Fruit fly (Drosophila melanogaster): ENCODE results near the gene Fuca.

The Fuca gene

dm6 chr3L:11550359-11551056 is 28.0 kb upstream of the Fuca start:
- no peak for TF ChIP-seq Crg-1 (GFP tag; optimal IDR thresholded peaks at IDR 0.05)
- TF ChIP-seq tj (GFP tag; optimal IDR thresholded peaks at IDR 0.05) = peak; percentile 89

dm6 chr3L:11549432-11549831 is 26.9 kb upstream of the Fuca start:
- no peak for TF ChIP-seq CG1620 (GFP tag; optimal IDR thresholded peaks at IDR 0.05)
- TF ChIP-seq tj (GFP tag; optimal IDR thresholded peaks at IDR 0.05) = peak; percentile 59

- TF ChIP-seq tj (GFP tag; optimal IDR thresholded peaks at IDR 0.05) (peak; percentile 82), CG14711 (tag; optimal IDR thresholded peaks at IDR 0.05) (no peak)
These were observed 25.5 kb upstream of the Fuca start for dm6 chr3L:11548009-11548408.

- no peak for TF ChIP-seq CG7101 (tag; optimal IDR thresholded peaks at IDR 0.05)
- no peak for TF ChIP-seq cic (GFP tag; optimal IDR thresholded peaks at IDR 0.05)
- TF ChIP-seq tj (GFP tag; optimal IDR thresholded peaks at IDR 0.05) = peak; percentile 97
These were observed 24.9 kb upstream of the Fuca start for dm6 chr3L:11547302-11547994.

dm6 chr3L:11543681-11544299 is 21.3 kb upstream of the Fuca start:
- no peak for TF ChIP-seq CG7045 (GFP tag; optimal IDR thresholded peaks at IDR 0.05)
- TF ChIP-seq kay (GFP tag; ENCODE audit: borderline replicate concordance) = peak; percentile 72

- no peak for TF ChIP-seq CG7045 (GFP tag; optimal IDR thresholded peaks at IDR 0.05)
- TF ChIP-seq CG11617 (GFP tag; optimal IDR thresholded peaks at IDR 0.05) = no peak
- no peak for TF ChIP-seq CG33017 (tag; optimal IDR thresholded peaks at IDR 0.05)
- TF ChIP-seq cic (GFP tag; optimal IDR thresholded peaks at IDR 0.05) = no peak
- TF ChIP-seq pad (GFP tag; optimal IDR thresholded peaks at IDR 0.05) = no peak
- no peak for TF ChIP-seq CG14711 (tag; optimal IDR thresholded peaks at IDR 0.05)
- no peak for TF ChIP-seq bab1 (GFP tag; optimal IDR thresholded peaks at IDR 0.05)
- no peak for TF ChIP-seq ovo (GFP tag; optimal IDR thresholded peaks at IDR 0.05)
- TF ChIP-seq Hr96 (GFP tag; optimal IDR thresholded peaks at IDR 0.05) = no peak
- no peak for TF ChIP-seq Mnt (GFP tag; optimal IDR thresholded peaks at IDR 0.05)
These were observed 20.4 kb upstream of the Fuca start for dm6 chr3L:11542948-11543347.

- TF ChIP-seq CG14711 (tag; optimal IDR thresholded peaks at IDR 0.05) (no peak), Hr96 (GFP tag; optimal IDR thresholded peaks at IDR 0.05) (no peak), pad (GFP tag; optimal IDR thresholded peaks at IDR 0.05) (no peak), kay (GFP tag; ENCODE audit: borderline replicate concordance) (no peak), tj (GFP tag; optimal IDR thresholded peaks at IDR 0.05) (peak; percentile 1)
These were observed 19.9 kb upstream of the Fuca start for dm6 chr3L:11542437-11542836.

dm6 chr3L:11540330-11540702 is 17.8 kb upstream of the Fuca start:
- peak; percentile 26 for TF ChIP-seq CG7101 (tag; optimal IDR thresholded peaks at IDR 0.05)
- no peak for TF ChIP-seq Hr96 (GFP tag; optimal IDR thresholded peaks at IDR 0.05)
- peak; percentile 6 for TF ChIP-seq cic (GFP tag; optimal IDR thresholded peaks at IDR 0.05)
- TF ChIP-seq cnc (optimal IDR thresholded peaks at IDR 0.05) = no peak
- no peak for TF ChIP-seq CG5204 (GFP tag; optimal IDR thresholded peaks at IDR 0.05)
- peak; percentile 42 for TF ChIP-seq Crg-1 (GFP tag; optimal IDR thresholded peaks at IDR 0.05)

dm6 chr3L:11539511-11540329 is 17.2 kb upstream of the Fuca start:
- TF ChIP-seq CG1620 (GFP tag; optimal IDR thresholded peaks at IDR 0.05) (no peak), ovo (GFP tag; optimal IDR thresholded peaks at IDR 0.05) (no peak), Mnt (GFP tag; optimal IDR thresholded peaks at IDR 0.05) (no peak), CG12768 (GFP tag; optimal IDR thresholded peaks at IDR 0.05) (no peak), Hr96 (GFP tag; optimal IDR thresholded peaks at IDR 0.05) (no peak), tj (GFP tag; optimal IDR thresholded peaks at IDR 0.05) (no peak), CG11617 (GFP tag; optimal IDR thresholded peaks at IDR 0.05) (no peak), CG14711 (tag; optimal IDR thresholded peaks at IDR 0.05) (no peak), kay (GFP tag; ENCODE audit: borderline replicate concordance) (no peak), pad (GFP tag; optimal IDR thresholded peaks at IDR 0.05) (no peak), CG7101 (tag; optimal IDR thresholded peaks at IDR 0.05) (no peak), CG7045 (GFP tag; optimal IDR thresholded peaks at IDR 0.05) (no peak), bab1 (GFP tag; optimal IDR thresholded peaks at IDR 0.05) (no peak), cic (GFP tag; optimal IDR thresholded peaks at IDR 0.05) (no peak), toe (GFP tag; optimal IDR thresholded peaks at IDR 0.05) (no peak), CG5204 (GFP tag; optimal IDR thresholded peaks at IDR 0.05) (no peak)
